Worm (Caenorhabditis elegans) whole organism, L2 larva: ENCODE results near the gene F34D10.8.

Source experiments
- ama-1 ChIP-seq: fragments of 150-350 bp; optimal IDR thresholded peaks from 2 replicates; lab custom pipeline; 2018; ENCODE audit warnings: inconsistent platforms
- elt-3 ChIP-seq: sonication (generic microtip); optimal IDR thresholded peaks from 2 replicates; lab custom pipeline; 2017; ENCODE audit warnings: missing biosample characterization, missing genetic modification characterization
- lin-13 ChIP-seq: fragments of 150-350 bp; optimal IDR thresholded peaks from 2 replicates; lab custom pipeline; 2014; ENCODE audit warnings: missing biosample characterization, missing genetic modification reagents, missing genetic modification characterization
- nhr-12 ChIP-seq: fragments of 150-350 bp; optimal IDR thresholded peaks from 2 replicates; lab custom pipeline; 2014; ENCODE audit warnings: missing biosample characterization, missing genetic modification characterization
- nhr-25 ChIP-seq: fragments of 150-350 bp; sonication (generic microtip); optimal IDR thresholded peaks from 3 replicates; lab custom pipeline; 2014; ENCODE audit warnings: missing biosample characterization, missing genetic modification characterization
- skn-1 ChIP-seq: sonication (generic microtip); optimal IDR thresholded peaks from 2 replicates; lab custom pipeline; 2017; ENCODE audit warnings: missing biosample characterization, missing genetic modification characterization
- unc-62 ChIP-seq: fragments of 150-350 bp; optimal IDR thresholded peaks from 2 replicates; lab custom pipeline; 2014; ENCODE audit warnings: missing biosample characterization, missing genetic modification reagents, missing genetic modification characterization
- ztf-11 ChIP-seq: sonication (generic microtip); optimal IDR thresholded peaks from 2 replicates; lab custom pipeline; 2017; ENCODE audit warnings: missing biosample characterization, missing genetic modification characterization
- ztf-4 ChIP-seq: fragments of 150-350 bp; optimal IDR thresholded peaks from 2 replicates; lab custom pipeline; 2014; ENCODE audit warnings: missing biosample characterization, missing genetic modification characterization

DNA sequence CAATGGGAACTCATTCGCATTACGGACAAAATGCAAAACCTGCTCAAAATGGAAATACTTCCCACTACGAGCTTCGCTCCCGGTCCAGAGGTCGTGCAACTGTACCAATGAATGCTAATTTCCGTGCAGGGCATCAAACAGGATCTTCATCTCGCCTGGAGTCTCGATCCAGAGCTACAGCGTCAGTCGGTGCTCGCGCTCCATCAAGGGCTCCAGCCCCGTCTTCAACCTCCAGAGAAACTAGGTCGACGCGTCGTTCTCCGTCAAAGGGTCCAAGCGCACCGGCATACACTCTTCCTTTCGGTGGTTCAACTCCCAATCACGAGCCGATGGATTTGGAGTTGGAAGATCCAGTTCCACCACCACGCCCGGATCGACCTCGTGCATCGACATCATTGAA, 7.2 kb downstream of the F34D10.8 start:
- no peak for TF ChIP-seq skn-1 (tag; lab: Kevin White, UChicago)
- no peak for TF ChIP-seq ztf-11 (tag; lab: Kevin White, UChicago)
- no peak for TF ChIP-seq nhr-12 (tag; lab: Kevin White, UChicago)
- TF ChIP-seq unc-62 (GFP tag; lab: Kevin White, UChicago), result no peak
- TF ChIP-seq ama-1, result no peak
- TF ChIP-seq elt-3 (tag; lab: Kevin White, UChicago), result no peak
- TF ChIP-seq nhr-25 (tag; lab: Kevin White, UChicago), result no peak
- TF ChIP-seq ztf-4 (tag; lab: Kevin White, UChicago), result no peak
- no peak for TF ChIP-seq lin-13 (GFP tag; lab: Kevin White, UChicago)
